Worm (Caenorhabditis elegans) whole organism, L2 larva: Measurements from ENCODE around the gene egl-1.

Experiments
- F13H6.1 ChIP-seq: sonication (generic microtip); optimal IDR thresholded peaks from 2 replicates; lab custom pipeline; 2016; ENCODE audit warnings: missing genetic modification characterization, missing compliant biosample characterization
- ZK546.5 ChIP-seq: sonication (generic microtip); optimal IDR thresholded peaks from 2 replicates; lab custom pipeline; 2017; ENCODE audit warnings: missing biosample characterization, missing genetic modification characterization
- alr-1 ChIP-seq: fragments of 150-350 bp; optimal IDR thresholded peaks from 2 replicates; lab custom pipeline; 2014; ENCODE audit warnings: missing biosample characterization, missing genetic modification characterization
- aly-2 ChIP-seq: fragments of 150-350 bp; optimal IDR thresholded peaks from 2 replicates; lab custom pipeline; 2014; ENCODE audit warnings: missing biosample characterization, missing genetic modification characterization
- ama-1 ChIP-seq: fragments of 150-350 bp; optimal IDR thresholded peaks from 2 replicates; lab custom pipeline; 2018; ENCODE audit warnings: inconsistent platforms
- ceh-16 ChIP-seq: fragments of 150-350 bp; optimal IDR thresholded peaks from 2 replicates; lab custom pipeline; 2014; ENCODE audit warnings: missing biosample characterization, missing genetic modification characterization
- ceh-82 ChIP-seq: fragments of 150-350 bp; optimal IDR thresholded peaks from 2 replicates; lab custom pipeline; 2014; ENCODE audit warnings: missing biosample characterization, missing genetic modification characterization
- crh-2 ChIP-seq: sonication (generic microtip); optimal IDR thresholded peaks from 2 replicates; lab custom pipeline; 2017; ENCODE audit warnings: missing biosample characterization, missing genetic modification characterization
- dmd-4 ChIP-seq: sonication (generic microtip); optimal IDR thresholded peaks from 2 replicates; lab custom pipeline; 2017; ENCODE audit warnings: missing biosample characterization, missing genetic modification characterization
- egl-27 ChIP-seq: sonication (generic microtip); optimal IDR thresholded peaks from 3 replicates; lab custom pipeline; 2017; ENCODE audit warnings: missing biosample characterization, missing genetic modification reagents, missing genetic modification characterization
- elt-1 ChIP-seq: fragments of 150-350 bp; optimal IDR thresholded peaks from 2 replicates; lab custom pipeline; 2014; ENCODE audit warnings: missing biosample characterization, missing genetic modification characterization
- elt-3 ChIP-seq: sonication (generic microtip); optimal IDR thresholded peaks from 2 replicates; lab custom pipeline; 2017; ENCODE audit warnings: missing biosample characterization, missing genetic modification characterization
- fos-1 ChIP-seq: fragments of 150-350 bp; optimal IDR thresholded peaks from 2 replicates; lab custom pipeline; 2014; ENCODE audit warnings: missing biosample characterization, missing genetic modification characterization
- gmeb-1 ChIP-seq: fragments of 150-350 bp; optimal IDR thresholded peaks from 2 replicates; lab custom pipeline; 2014; ENCODE audit warnings: missing biosample characterization, missing genetic modification characterization
- lin-13 ChIP-seq: fragments of 150-350 bp; optimal IDR thresholded peaks from 2 replicates; lab custom pipeline; 2014; ENCODE audit warnings: missing biosample characterization, missing genetic modification reagents, missing genetic modification characterization
- lin-39 ChIP-seq: fragments of 150-350 bp; optimal IDR thresholded peaks from 2 replicates; lab custom pipeline; 2014; ENCODE audit warnings: missing biosample characterization, missing genetic modification reagents, missing genetic modification characterization
- lsy-2 ChIP-seq, 2 experiments: fragments of 150-350 bp in 1 of 2; sonication (generic microtip) in 1 of 2; optimal IDR thresholded peaks; 2 replicates each; lab custom pipeline; 2014 to 2017; ENCODE audit warnings: missing biosample characterization in 2 of 2, missing genetic modification characterization in 2 of 2
- mab-5 ChIP-seq: fragments of 150-350 bp; optimal IDR thresholded peaks from 2 replicates; lab custom pipeline; 2014; ENCODE audit warnings: missing biosample characterization, missing genetic modification characterization
- mbf-1 ChIP-seq: sonication (generic microtip); optimal IDR thresholded peaks from 2 replicates; lab custom pipeline; 2017; ENCODE audit warnings: missing biosample characterization, missing genetic modification characterization
- nhr-10 ChIP-seq: sonication (generic microtip); optimal IDR thresholded peaks from 2 replicates; lab custom pipeline; 2017; ENCODE audit warnings: missing biosample characterization, missing genetic modification characterization
- nhr-11 ChIP-seq: fragments of 150-350 bp; optimal IDR thresholded peaks from 2 replicates; lab custom pipeline; 2014; ENCODE audit warnings: missing biosample characterization, missing genetic modification characterization
- nhr-12 ChIP-seq: fragments of 150-350 bp; optimal IDR thresholded peaks from 2 replicates; lab custom pipeline; 2014; ENCODE audit warnings: missing biosample characterization, missing genetic modification characterization
- nhr-129 ChIP-seq: fragments of 150-350 bp; optimal IDR thresholded peaks from 2 replicates; lab custom pipeline; 2014; ENCODE audit warnings: missing biosample characterization, missing genetic modification characterization
- nhr-23 ChIP-seq: fragments of 150-350 bp; optimal IDR thresholded peaks from 2 replicates; lab custom pipeline; 2014; ENCODE audit warnings: missing biosample characterization, missing genetic modification reagents, missing genetic modification characterization
- nhr-237 ChIP-seq: fragments of 150-350 bp; optimal IDR thresholded peaks from 2 replicates; lab custom pipeline; 2014; ENCODE audit warnings: missing biosample characterization, missing genetic modification characterization
- nhr-6 ChIP-seq: fragments of 150-350 bp; optimal IDR thresholded peaks from 2 replicates; lab custom pipeline; 2014; ENCODE audit warnings: missing biosample characterization, missing genetic modification characterization
- peb-1 ChIP-seq: fragments of 150-350 bp; optimal IDR thresholded peaks from 2 replicates; lab custom pipeline; 2014; ENCODE audit warnings: missing biosample characterization, missing genetic modification characterization
- sem-4 ChIP-seq: fragments of 150-350 bp; optimal IDR thresholded peaks from 2 replicates; lab custom pipeline; 2014; ENCODE audit warnings: missing biosample characterization, missing genetic modification reagents, missing genetic modification characterization
- sma-3 ChIP-seq: sonication (generic microtip); optimal IDR thresholded peaks from 2 replicates; lab custom pipeline; 2016; ENCODE audit warnings: missing genetic modification reagents, missing genetic modification characterization, missing compliant biosample characterization
- sma-9 ChIP-seq, 2 experiments: fragments of 150-350 bp in 1 of 2; sonication (generic microtip) in 1 of 2; optimal IDR thresholded peaks; 2 replicates each; lab custom pipeline; 2014 to 2016; ENCODE audit warnings: missing genetic modification characterization in 2 of 2, mild to moderate bottlenecking in 1 of 2, missing biosample characterization in 1 of 2, missing compliant biosample characterization in 1 of 2, missing genetic modification reagents in 1 of 2, moderate library complexity in 1 of 2
- snpc-4 ChIP-seq: fragments of 150-350 bp; optimal IDR thresholded peaks from 2 replicates; lab custom pipeline; 2014; ENCODE audit warnings: missing biosample characterization, missing genetic modification characterization
- unc-39 ChIP-seq: fragments of 150-350 bp; optimal IDR thresholded peaks from 2 replicates; lab custom pipeline; 2014; ENCODE audit warnings: missing biosample characterization, missing genetic modification characterization
- unc-55 ChIP-seq: fragments of 150-350 bp; sonication (generic microtip); optimal IDR thresholded peaks from 3 replicates; lab custom pipeline; 2014; ENCODE audit warnings: missing biosample characterization, missing genetic modification reagents, missing genetic modification characterization
- unc-62 ChIP-seq: fragments of 150-350 bp; optimal IDR thresholded peaks from 2 replicates; lab custom pipeline; 2014; ENCODE audit warnings: missing biosample characterization, missing genetic modification reagents, missing genetic modification characterization
- zag-1 ChIP-seq: fragments of 150-350 bp; optimal IDR thresholded peaks from 2 replicates; lab custom pipeline; 2014; ENCODE audit warnings: missing biosample characterization, missing genetic modification characterization
- ztf-1 ChIP-seq: fragments of 200-800 bp; sonication (Bioruptor generic); conservative IDR thresholded peaks from 2 replicates; pipeline ENCODE4 v1.3.6; 2022; ENCODE audit warnings: missing genetic modification characterization, missing compliant biosample characterization
- ztf-4 ChIP-seq: fragments of 150-350 bp; optimal IDR thresholded peaks from 2 replicates; lab custom pipeline; 2014; ENCODE audit warnings: missing biosample characterization, missing genetic modification characterization

egl-1 gene

ce11 chrV:14432259-14432658, at the start of gene egl-1:
Gene egl-1, minus strand, starts transcription at chrV:14432359.
- TF ChIP-seq unc-39 = no peak
- no peak for TF ChIP-seq aly-2 (tag; lab: Kevin White, UChicago)
- no peak for TF ChIP-seq nhr-237
- no peak for TF ChIP-seq peb-1 (tag; lab: Kevin White, UChicago)
- no peak for TF ChIP-seq ZK546.5 (tag; lab: Kevin White, UChicago)
- no peak for TF ChIP-seq crh-2
- no peak for TF ChIP-seq mbf-1 (tag; lab: Kevin White, UChicago)
- TF ChIP-seq lin-39 (tag; lab: Kevin White, UChicago) = no peak
- no peak for TF ChIP-seq sma-9 (GFP tag; optimal IDR thresholded peaks at IDR 0.05; lab: Kevin White, UChicago)
- TF ChIP-seq sma-9 (tag; optimal IDR thresholded peaks at IDR 0.05; lab: Kevin White, UChicago) = no peak
- TF ChIP-seq F13H6.1 = no peak
- no peak for TF ChIP-seq unc-62 (GFP tag; lab: Kevin White, UChicago)
- TF ChIP-seq ceh-82 (tag; lab: Kevin White, UChicago) = no peak
- no peak for TF ChIP-seq nhr-10

DNA sequence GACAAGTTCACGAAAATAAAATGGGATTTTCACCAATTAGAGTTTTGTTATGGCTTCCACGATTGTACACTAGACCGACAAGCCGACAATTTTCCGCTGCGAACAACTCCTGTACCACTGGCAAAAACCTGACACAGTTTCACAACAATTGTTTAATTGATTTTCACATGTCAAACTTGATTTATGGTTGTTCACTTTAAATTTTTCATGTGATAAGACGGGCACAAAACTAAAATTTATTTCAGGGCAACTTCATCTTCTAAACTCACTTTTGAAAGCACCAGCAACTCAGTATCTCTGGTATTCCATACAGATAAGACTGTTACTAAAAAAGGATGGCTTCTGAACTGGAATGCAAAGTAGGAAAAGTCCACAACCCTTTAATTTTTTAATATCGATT, 49.2 kb upstream of the egl-1 start, which contains the start of gene R02D5.7:
Gene R02D5.7 (minus strand): TSS at position 101 of the 400 bp plus-strand sequence.
- TF ChIP-seq ztf-4 (no peak), dmd-4 (tag; lab: Kevin White, UChicago) (no peak), crh-2 (no peak), nhr-11 (no peak), lsy-2 (tag; optimal IDR thresholded peaks at IDR 0.05; lab: Kevin White, UChicago) (no peak), unc-55 (GFP tag; lab: Kevin White, UChicago) (no peak), nhr-23 (no peak), elt-3 (tag; lab: Kevin White, UChicago) (no peak), ceh-82 (tag; lab: Kevin White, UChicago) (no peak)

- no peak for TF ChIP-seq ama-1 (lab: Kevin White, UChicago)
- TF ChIP-seq ztf-4 = no peak
- TF ChIP-seq lin-13 = no peak
- no peak for TF ChIP-seq egl-27 (tag; lab: Kevin White, UChicago)
- TF ChIP-seq gmeb-1 (tag; lab: Kevin White, UChicago) = no peak
- no peak for TF ChIP-seq ztf-1
- TF ChIP-seq nhr-12 = no peak
- no peak for TF ChIP-seq snpc-4
- TF ChIP-seq nhr-6 (tag; lab: Kevin White, UChicago) = no peak
- TF ChIP-seq nhr-10 = no peak
- TF ChIP-seq unc-55 (GFP tag; lab: Kevin White, UChicago) = no peak
- TF ChIP-seq peb-1 (tag; lab: Kevin White, UChicago) = no peak
- TF ChIP-seq, all 48 proteins: peak for 0
Observed at ce11 chrV:14480533-14480932, 48.4 kb upstream of the egl-1 start.

- TF ChIP-seq sem-4 (tag; lab: Kevin White, UChicago) = no peak
- no peak for TF ChIP-seq aly-2 (tag; lab: Kevin White, UChicago)
- no peak for TF ChIP-seq zag-1 (tag; lab: Kevin White, UChicago)
- TF ChIP-seq snpc-4 = no peak
- no peak for TF ChIP-seq unc-62 (GFP tag; lab: Kevin White, UChicago)
- TF ChIP-seq nhr-12 = no peak
- no peak for TF ChIP-seq nhr-10
- TF ChIP-seq F13H6.1 = no peak
- no peak for TF ChIP-seq alr-1
- no peak for TF ChIP-seq sma-3
- TF ChIP-seq nhr-23 = no peak
- no peak for TF ChIP-seq ceh-16 (tag; lab: Kevin White, UChicago)
- TF ChIP-seq mab-5 = no peak
- TF ChIP-seq ZK546.5 (tag; lab: Kevin White, UChicago) = no peak
- TF ChIP-seq nhr-129 (tag; lab: Kevin White, UChicago) = no peak
- no peak for TF ChIP-seq ztf-4
- TF ChIP-seq fos-1 (tag; lab: Kevin White, UChicago) = no peak
- TF ChIP-seq elt-1 (tag; lab: Kevin White, UChicago) = no peak
- no peak for TF ChIP-seq nhr-11
- TF ChIP-seq mbf-1 (tag; lab: Kevin White, UChicago) = no peak
Observed at ce11 chrV:14478979-14479378, 46.8 kb upstream of the egl-1 start, which contains the start of gene clec-55. Gene clec-55, plus strand, starts transcription at chrV:14479279.

- TF ChIP-seq elt-1 (tag; lab: Kevin White, UChicago) (no peak), crh-2 (peak; percentile 35), elt-3 (tag; lab: Kevin White, UChicago) (no peak), snpc-4 (no peak), nhr-6 (tag; lab: Kevin White, UChicago) (no peak), gmeb-1 (tag; lab: Kevin White, UChicago) (no peak)
Observed at ce11 chrV:14476680-14477079, 44.5 kb upstream of the egl-1 start, which contains the start of gene clec-54. Gene clec-54, plus strand, starts transcription at chrV:14476903.
